Fruit fly (Drosophila melanogaster) whole organism, embryonic: ENCODE results near the gene CG9518.

Source experiments
- Aef1 ChIP-seq: fragments of 200-800 bp; sonication (Bioruptor generic); IDR thresholded peaks from 3 replicates; pipeline ENCODE4 v1.3.6; 2022; ENCODE audit warnings: missing biosample characterization, missing genetic modification characterization
- Bgb ChIP-seq: fragments of 200-800 bp; sonication (Bioruptor generic); IDR thresholded peaks from 2 replicates; pipeline ENCODE4 v1.3.6; 2022; ENCODE audit warnings: missing biosample characterization, missing genetic modification characterization; ENCODE audit not compliant: partially characterized antibody
- C15 ChIP-seq: fragments of 200-800 bp; sonication (Bioruptor generic); IDR thresholded peaks from 3 replicates; pipeline ENCODE4 v1.3.6; 2022; ENCODE audit warnings: missing biosample characterization, missing genetic modification characterization
- CG10366 ChIP-seq: fragments of 200-800 bp; sonication (Bioruptor generic); IDR thresholded peaks from 2 replicates; pipeline ENCODE4 v1.3.6; 2022; ENCODE audit warnings: missing biosample characterization, missing genetic modification characterization
- CG14667 ChIP-seq: fragments of 200-800 bp; sonication (Bioruptor generic); IDR thresholded peaks from 2 replicates; pipeline ENCODE4 v1.3.6; 2022; ENCODE audit warnings: missing biosample characterization, missing genetic modification characterization
- CG15696 ChIP-seq: fragments of 200-800 bp; sonication (Bioruptor generic); optimal IDR thresholded peaks from 2 replicates; lab custom pipeline; 2019; ENCODE audit warnings: missing biosample characterization, mild to moderate bottlenecking, missing genetic modification characterization, moderate library complexity
- CG1647 ChIP-seq: fragments of 200-800 bp; sonication (Bioruptor generic); optimal IDR thresholded peaks from 3 replicates; lab custom pipeline; 2016; ENCODE audit warnings: missing biosample characterization, missing genetic modification characterization
- CG18599 ChIP-seq: fragments of 200-800 bp; sonication (Bioruptor generic); optimal IDR thresholded peaks from 3 replicates; lab custom pipeline; 2017; ENCODE audit warnings: missing biosample characterization, missing genetic modification characterization, mild to moderate bottlenecking, moderate library complexity, missing genetic modification reagents
- CG33557 ChIP-seq: fragments of 200-800 bp; sonication (Bioruptor generic); optimal IDR thresholded peaks from 2 replicates; lab custom pipeline; 2019; ENCODE audit warnings: missing biosample characterization, mild to moderate bottlenecking, missing genetic modification characterization, moderate library complexity
- CG42726 ChIP-seq: fragments of 200-800 bp; sonication (Bioruptor generic); IDR thresholded peaks from 2 replicates; pipeline ENCODE4 v1.3.6; 2022; ENCODE audit warnings: missing biosample characterization, missing genetic modification characterization; ENCODE audit not compliant: partially characterized antibody
- CG5953 ChIP-seq: fragments of 200-800 bp; sonication (Bioruptor generic); IDR thresholded peaks from 2 replicates; pipeline ENCODE4 v1.3.6; 2022; ENCODE audit warnings: missing biosample characterization, missing genetic modification characterization
- CG6175 ChIP-seq: fragments of 200-800 bp; sonication (Bioruptor generic); IDR thresholded peaks from 3 replicates; pipeline ENCODE4 v1.3.6; 2022; ENCODE audit warnings: missing biosample characterization, missing genetic modification characterization
- CG6765 ChIP-seq: fragments of 200-800 bp; sonication (Bioruptor generic); optimal IDR thresholded peaks from 3 replicates; lab custom pipeline; 2017; ENCODE audit warnings: missing biosample characterization, mild to moderate bottlenecking, missing genetic modification characterization
- CG8089 ChIP-seq: fragments of 200-800 bp; sonication (Bioruptor generic); optimal IDR thresholded peaks from 3 replicates; lab custom pipeline; 2016; ENCODE audit warnings: missing biosample characterization, missing genetic modification characterization
- CG8359 ChIP-seq: fragments of 200-800 bp; sonication (Bioruptor generic); optimal IDR thresholded peaks from 2 replicates; lab custom pipeline; 2017; ENCODE audit warnings: missing biosample characterization, mild to moderate bottlenecking, missing genetic modification characterization, borderline replicate concordance
- CG9215 ChIP-seq: fragments of 200-800 bp; sonication (Bioruptor generic); IDR thresholded peaks from 2 replicates; pipeline ENCODE4 v1.3.6; 2022; ENCODE audit warnings: missing biosample characterization, missing genetic modification characterization
- CTCF ChIP-seq: fragments of 200-800 bp; sonication (Bioruptor generic); optimal IDR thresholded peaks from 2 replicates; lab custom pipeline; 2017; ENCODE audit warnings: missing biosample characterization, mild to moderate bottlenecking, missing genetic modification characterization, moderate library complexity
- Camta ChIP-seq: fragments of 200-800 bp; sonication (Bioruptor generic); optimal IDR thresholded peaks from 2 replicates; lab custom pipeline; 2016; ENCODE audit warnings: missing biosample characterization, missing genetic modification characterization
- Chrac-16 ChIP-seq: fragments of 200-800 bp; sonication (Bioruptor generic); optimal IDR thresholded peaks from 3 replicates; lab custom pipeline; 2016; ENCODE audit warnings: missing biosample characterization, missing genetic modification characterization
- Dip2 ChIP-seq: fragments of 200-800 bp; sonication (Bioruptor generic); IDR thresholded peaks from 2 replicates; pipeline ENCODE4 v1.3.6; 2022; ENCODE audit warnings: missing biosample characterization, missing genetic modification characterization
- HLH4C ChIP-seq: fragments of 200-800 bp; sonication (Bioruptor generic); IDR thresholded peaks from 3 replicates; pipeline ENCODE4 v1.3.6; 2022; ENCODE audit warnings: missing biosample characterization, missing genetic modification characterization; ENCODE audit not compliant: partially characterized antibody
- HLH54F ChIP-seq: fragments of 200-800 bp; sonication (Bioruptor generic); optimal IDR thresholded peaks from 3 replicates; lab custom pipeline; 2016; ENCODE audit warnings: missing biosample characterization, missing genetic modification characterization
- MESR4 ChIP-seq: fragments of 200-800 bp; sonication (Bioruptor generic); optimal IDR thresholded peaks from 2 replicates; lab custom pipeline; 2018; ENCODE audit warnings: missing biosample characterization, mild to moderate bottlenecking, missing genetic modification characterization, moderate library complexity
- NFAT ChIP-seq: fragments of 200-800 bp; sonication (Bioruptor generic); IDR thresholded peaks from 2 replicates; pipeline ENCODE4 v1.3.6; 2022; ENCODE audit warnings: missing biosample characterization, missing genetic modification characterization
- Neu2 ChIP-seq: fragments of 200-800 bp; sonication (Bioruptor generic); optimal IDR thresholded peaks from 3 replicates; lab custom pipeline; 2016; ENCODE audit warnings: missing biosample characterization, missing genetic modification characterization, borderline replicate concordance
- Nf-YA ChIP-seq: fragments of 200-800 bp; sonication (Bioruptor generic); IDR thresholded peaks from 2 replicates; pipeline ENCODE4 v1.3.6; 2022; ENCODE audit warnings: missing biosample characterization, missing genetic modification characterization
- Ptx1 ChIP-seq: fragments of 200-800 bp; sonication (Bioruptor generic); IDR thresholded peaks from 2 replicates; pipeline ENCODE4 v1.3.6; 2022; ENCODE audit warnings: missing biosample characterization, missing genetic modification characterization
- Sox102F ChIP-seq: fragments of 200-800 bp; sonication (Bioruptor generic); optimal IDR thresholded peaks from 2 replicates; lab custom pipeline; 2018; ENCODE audit warnings: missing biosample characterization, mild to moderate bottlenecking, missing genetic modification characterization, moderate library complexity
- Xrp1 ChIP-seq: fragments of 200-800 bp; sonication (Bioruptor generic); IDR thresholded peaks from 2 replicates; pipeline ENCODE4 v1.3.6; 2022; ENCODE audit warnings: missing biosample characterization, missing genetic modification characterization
- amos ChIP-seq: fragments of 200-800 bp; sonication (Bioruptor generic); IDR thresholded peaks from 2 replicates; pipeline ENCODE4 v1.3.6; 2022; ENCODE audit warnings: missing biosample characterization, missing genetic modification characterization; ENCODE audit not compliant: partially characterized antibody
- ato ChIP-seq: fragments of 200-800 bp; sonication (Bioruptor generic); IDR thresholded peaks from 2 replicates; pipeline ENCODE4 v1.3.6; 2022; ENCODE audit warnings: missing biosample characterization, missing genetic modification characterization; ENCODE audit not compliant: partially characterized antibody
- dan ChIP-seq: fragments of 200-800 bp; sonication (Bioruptor generic); IDR thresholded peaks from 2 replicates; pipeline ENCODE4 v1.3.6; 2022; ENCODE audit warnings: missing biosample characterization, missing genetic modification characterization
- dm ChIP-seq: fragments of 200-800 bp; sonication (Bioruptor generic); optimal IDR thresholded peaks from 3 replicates; lab custom pipeline; 2016; ENCODE audit warnings: missing biosample characterization, missing genetic modification characterization
- ewg ChIP-seq: fragments of 200-800 bp; sonication (Bioruptor generic); optimal IDR thresholded peaks from 3 replicates; lab custom pipeline; 2017; ENCODE audit warnings: mild to moderate bottlenecking, missing biosample characterization, missing genetic modification reagents, missing genetic modification characterization
- fd64A ChIP-seq: fragments of 200-800 bp; sonication (Bioruptor generic); optimal IDR thresholded peaks from 3 replicates; lab custom pipeline; 2018; ENCODE audit warnings: missing biosample characterization, mild to moderate bottlenecking, missing genetic modification characterization
- grau ChIP-seq: fragments of 200-800 bp; optimal IDR thresholded peaks from 3 replicates; lab custom pipeline; 2019; ENCODE audit warnings: missing biosample characterization, mild to moderate bottlenecking, missing genetic modification characterization, moderate library complexity
- hbn ChIP-seq: fragments of 200-800 bp; sonication (Bioruptor generic); IDR thresholded peaks from 2 replicates; pipeline ENCODE4 v1.3.6; 2022; ENCODE audit warnings: missing biosample characterization, missing genetic modification characterization; ENCODE audit not compliant: partially characterized antibody
- jigr1 ChIP-seq: fragments of 200-800 bp; sonication (Bioruptor generic); IDR thresholded peaks from 3 replicates; pipeline ENCODE4 v1.3.6; 2022; ENCODE audit warnings: missing biosample characterization, missing genetic modification characterization
- knrl ChIP-seq: fragments of 200-800 bp; sonication (Bioruptor generic); IDR thresholded peaks from 3 replicates; pipeline ENCODE4 v1.3.6; 2022; ENCODE audit warnings: missing biosample characterization, missing genetic modification characterization; ENCODE audit not compliant: partially characterized antibody
- nau ChIP-seq: fragments of 200-800 bp; sonication (Bioruptor generic); optimal IDR thresholded peaks from 3 replicates; lab custom pipeline; 2017; ENCODE audit warnings: missing biosample characterization, mild to moderate bottlenecking, missing genetic modification characterization, missing genetic modification reagents
- org-1 ChIP-seq: fragments of 200-800 bp; sonication (Bioruptor generic); optimal IDR thresholded peaks from 2 replicates; lab custom pipeline; 2017; ENCODE audit warnings: missing biosample characterization, missing genetic modification characterization
- pfk ChIP-seq: fragments of 200-800 bp; sonication (Bioruptor generic); optimal IDR thresholded peaks from 2 replicates; lab custom pipeline; 2018; ENCODE audit warnings: missing biosample characterization, mild to moderate bottlenecking, missing genetic modification characterization, moderate library complexity
- pho ChIP-seq: fragments of 200-800 bp; sonication (Bioruptor generic); optimal IDR thresholded peaks from 2 replicates; lab custom pipeline; 2016; ENCODE audit warnings: missing biosample characterization, missing genetic modification characterization
- pnt ChIP-seq: fragments of 200-800 bp; sonication (Bioruptor generic); optimal IDR thresholded peaks from 3 replicates; lab custom pipeline; 2016; ENCODE audit warnings: missing biosample characterization, missing genetic modification characterization
- slou ChIP-seq: fragments of 200-800 bp; sonication (Bioruptor generic); optimal IDR thresholded peaks from 3 replicates; lab custom pipeline; 2016; ENCODE audit warnings: missing biosample characterization, missing genetic modification characterization
- sqz ChIP-seq: fragments of 200-800 bp; sonication (Bioruptor generic); optimal IDR thresholded peaks from 3 replicates; lab custom pipeline; 2018; ENCODE audit warnings: missing biosample characterization, mild to moderate bottlenecking, missing genetic modification characterization
- tna ChIP-seq: fragments of 200-800 bp; sonication (Bioruptor generic); IDR thresholded peaks from 2 replicates; pipeline ENCODE4 v1.3.6; 2022; ENCODE audit warnings: missing biosample characterization, missing genetic modification characterization; ENCODE audit not compliant: partially characterized antibody
- trem ChIP-seq: fragments of 200-800 bp; optimal IDR thresholded peaks from 3 replicates; lab custom pipeline; 2019; ENCODE audit warnings: missing biosample characterization, mild to moderate bottlenecking, missing genetic modification characterization, moderate library complexity
- ttk ChIP-seq: fragments of 200-800 bp; sonication (Bioruptor generic); IDR thresholded peaks from 2 replicates; pipeline ENCODE4 v2.1.2; 2022; ENCODE audit warnings: missing biosample characterization, missing genetic modification characterization
- unc-4 ChIP-seq: fragments of 200-800 bp; sonication (Bioruptor generic); IDR thresholded peaks from 2 replicates; pipeline ENCODE4 v1.3.6; 2022; ENCODE audit warnings: missing biosample characterization, missing genetic modification characterization; ENCODE audit not compliant: partially characterized antibody
- zen2 ChIP-seq: fragments of 200-800 bp; sonication (Bioruptor generic); IDR thresholded peaks from 3 replicates; pipeline ENCODE4 v1.3.6; 2022; ENCODE audit warnings: missing biosample characterization, missing genetic modification characterization; ENCODE audit not compliant: partially characterized antibody

The CG9518 gene

DNA sequence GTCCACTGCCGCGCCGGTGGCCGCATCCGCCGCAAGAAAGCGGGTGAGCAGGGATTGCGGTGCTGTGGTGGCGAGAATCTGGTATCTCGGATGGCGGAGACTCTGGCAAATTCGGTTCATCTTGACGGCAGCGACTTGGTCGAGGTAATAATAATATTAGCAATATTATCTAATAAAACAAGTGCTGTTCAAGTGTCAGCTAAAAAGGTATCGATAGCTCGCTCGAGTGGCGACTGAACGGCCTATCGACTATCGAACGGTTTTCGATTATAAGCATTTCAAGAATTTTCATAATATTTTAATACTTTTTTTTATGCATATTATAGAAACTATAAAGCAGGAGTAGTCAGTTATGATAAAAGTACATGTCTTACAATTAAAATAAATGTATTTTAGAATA lies 33.0 kb downstream of the CG9518 start, which contains the start of gene Grx5 (continued):
- TF ChIP-seq CG6765 (no peak), NFAT (GFP tag; lab: Robert Waterston, UW) (no peak), Ptx1 (GFP tag; lab: Robert Waterston, UW) (no peak), Bgb (GFP tag; lab: Robert Waterston, UW) (peak; percentile 45), nau (no peak), amos (GFP tag; lab: Robert Waterston, UW) (peak; percentile 61; the same call in 1 of the 2 replicates), CG18599 (no peak), Chrac-16 (GFP tag; lab: Kevin White, UChicago) (no peak), CTCF (GFP tag; lab: Kevin White, UChicago) (no peak), CG8359 (GFP tag; lab: Kevin White, UChicago) (no peak), org-1 (GFP tag; lab: Kevin White, UChicago) (no peak), grau (tag; lab: Kevin White, UChicago) (no peak), CG42726 (GFP tag; lab: Robert Waterston, UW) (no peak), Neu2 (GFP tag; lab: Kevin White, UChicago) (no peak), Camta (no peak), ato (no peak), pnt (no peak), jigr1 (GFP tag; lab: Robert Waterston, UW) (no peak), hbn (GFP tag; lab: Robert Waterston, UW) (peak; percentile 61), Xrp1 (no peak), CG6175 (GFP tag; lab: Robert Waterston, UW) (no peak), MESR4 (peak; percentile 73), slou (GFP tag; lab: Kevin White, UChicago) (no peak), C15 (GFP tag; lab: Robert Waterston, UW) (no peak), Sox102F (GFP tag; lab: Kevin White, UChicago) (no peak), CG1647 (GFP tag; lab: Kevin White, UChicago) (no peak), dan (no peak), dm (GFP tag; lab: Kevin White, UChicago) (no peak), pfk (GFP tag; lab: Kevin White, UChicago) (no peak), CG14667 (GFP tag; lab: Robert Waterston, UW) (no peak), CG15696 (tag; lab: Kevin White, UChicago) (no peak), CG8089 (GFP tag; lab: Kevin White, UChicago) (no peak), HLH54F (no peak), tna (GFP tag; lab: Robert Waterston, UW) (peak; percentile 52), knrl (peak; percentile 47; the same call in 2 of the 3 replicates), ewg (GFP tag; lab: Kevin White, UChicago) (no peak), trem (tag; lab: Kevin White, UChicago) (no peak), pho (GFP tag; lab: Kevin White, UChicago) (no peak), sqz (GFP tag; lab: Kevin White, UChicago) (no peak), zen2 (GFP tag; lab: Robert Waterston, UW) (peak; percentile 47; the same call in 1 of the 3 replicates), CG10366 (no peak), CG33557 (GFP tag; lab: Kevin White, UChicago) (no peak), Nf-YA (no peak), CG5953 (no peak), Dip2 (GFP tag; lab: Robert Waterston, UW) (no peak), HLH4C (GFP tag; lab: Robert Waterston, UW) (peak; percentile 61; the same call in 1 of the 3 replicates), fd64A (no peak), Aef1 (GFP tag; lab: Robert Waterston, UW) (no peak), CG9215 (GFP tag; lab: Robert Waterston, UW) (no peak), unc-4 (GFP tag; lab: Robert Waterston, UW) (peak; percentile 69), ttk (no peak)
